Fruit fly (Drosophila melanogaster) whole organism, embryonic: ENCODE data around the gene ACXB.

Experiments used
- Adf1 ChIP-seq: fragments of 200-800 bp; sonication (Bioruptor generic); IDR thresholded peaks from 2 replicates; pipeline ENCODE4 v1.3.6; 2022; ENCODE audit warnings: missing biosample characterization, missing genetic modification characterization
- Bteb2 ChIP-seq: fragments of 200-800 bp; sonication (Bioruptor generic); optimal IDR thresholded peaks from 2 replicates; lab custom pipeline; 2016; ENCODE audit warnings: missing biosample characterization, missing genetic modification characterization
- CG11695 ChIP-seq: fragments of 200-800 bp; sonication (Bioruptor generic); IDR thresholded peaks from 3 replicates; pipeline ENCODE4 v1.3.6; 2022; ENCODE audit warnings: missing biosample characterization, missing genetic modification characterization
- CG18619 ChIP-seq: fragments of 200-800 bp; sonication (Bioruptor generic); optimal IDR thresholded peaks from 3 replicates; lab custom pipeline; 2017; ENCODE audit warnings: missing biosample characterization, mild to moderate bottlenecking, missing genetic modification characterization
- CG6254 ChIP-seq: fragments of 200-800 bp; sonication (Bioruptor generic); optimal IDR thresholded peaks from 3 replicates; lab custom pipeline; 2017; ENCODE audit warnings: mild to moderate bottlenecking, missing biosample characterization, missing genetic modification reagents, missing genetic modification characterization
- CG6791 ChIP-seq: fragments of 200-800 bp; sonication (Bioruptor generic); IDR thresholded peaks from 3 replicates; pipeline ENCODE4 v1.3.6; 2022; ENCODE audit warnings: missing biosample characterization, missing genetic modification characterization; ENCODE audit not compliant: partially characterized antibody
- E2f2 ChIP-seq: fragments of 200-800 bp; sonication (Bioruptor generic); IDR thresholded peaks from 2 replicates; pipeline ENCODE4 v1.3.6; 2022; ENCODE audit warnings: missing biosample characterization, missing genetic modification characterization
- MBD-R2 ChIP-seq: fragments of 200-800 bp; sonication (Bioruptor generic); IDR thresholded peaks from 2 replicates; pipeline ENCODE4 v1.3.6; 2022; ENCODE audit warnings: missing biosample characterization, missing genetic modification characterization
- esg ChIP-seq: fragments of 200-800 bp; sonication (Bioruptor generic); conservative IDR thresholded peaks from 2 replicates; pipeline ENCODE4 v1.3.6; 2022; ENCODE audit warnings: missing biosample characterization, missing genetic modification characterization
- insv ChIP-seq, 2 experiments: fragments of 200-800 bp; sonication (Bioruptor generic); optimal IDR thresholded peaks; 3 replicates each; lab custom pipeline; 2016 to 2018; ENCODE audit warnings: missing biosample characterization in 2 of 2, missing genetic modification characterization in 2 of 2
- inv ChIP-seq: fragments of 200-800 bp; sonication (Bioruptor generic); IDR thresholded peaks from 2 replicates; pipeline ENCODE4 v1.3.6; 2022; ENCODE audit warnings: missing biosample characterization, missing genetic modification characterization; ENCODE audit not compliant: partially characterized antibody
- lola ChIP-seq, 3 experiments: fragments of >200 bp in 2 of 3; fragments of 200-800 bp in 1 of 3; sonication (Bioruptor generic) in 1 of 3; optimal IDR thresholded peaks; 2 replicates each; lab custom pipeline; 2017 to 2019; ENCODE audit warnings: missing biosample characterization in 3 of 3, missing genetic modification characterization in 3 of 3, mild to moderate bottlenecking in 1 of 3, moderate library complexity in 1 of 3

DNA sequence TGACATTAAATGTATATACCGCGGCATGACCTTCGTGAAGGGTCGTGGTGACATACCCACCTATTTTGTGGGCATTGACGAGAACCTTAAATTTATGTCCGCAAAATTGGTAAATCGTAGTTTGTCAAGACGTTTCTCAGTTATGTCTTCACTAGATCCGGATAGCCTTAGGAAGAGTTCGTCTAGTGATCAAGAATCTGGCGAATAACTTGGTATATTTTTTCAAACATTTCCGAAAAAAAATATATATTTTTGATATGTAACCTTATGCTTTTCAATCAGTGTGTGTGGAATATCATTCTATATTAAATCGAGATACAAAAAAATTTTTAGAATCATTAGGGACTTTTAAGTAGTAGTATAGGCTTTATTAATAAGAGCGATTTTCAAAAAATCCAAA lies at the start of gene ACXB:
- TF ChIP-seq Adf1: no peak
- no peak for TF ChIP-seq lola (GFP tag; optimal IDR thresholded peaks at IDR 0.05; lab: Kevin White, UChicago)
- TF ChIP-seq MBD-R2: no peak
- TF ChIP-seq inv: no peak
- no peak for TF ChIP-seq insv (GFP tag; optimal IDR thresholded peaks at IDR 0.05; lab: Kevin White, UChicago)
- no peak for TF ChIP-seq Bteb2
- TF ChIP-seq esg (GFP tag; lab: Robert Waterston, UW): no peak
- no peak for TF ChIP-seq CG6254 (GFP tag; lab: Kevin White, UChicago)
- TF ChIP-seq CG11695: no peak
- TF ChIP-seq CG6791 (GFP tag; lab: Robert Waterston, UW): no peak
- TF ChIP-seq CG18619: no peak
- TF ChIP-seq E2f2 (GFP tag; lab: Robert Waterston, UW): no peak
